Worm (Caenorhabditis elegans) whole organism, L1 larva: ENCODE measurements around the gene wht-5.

Experiments used
- aly-2 ChIP-seq: fragments of 150-350 bp; optimal IDR thresholded peaks from 2 replicates; lab custom pipeline; 2014; ENCODE audit warnings: missing biosample characterization, missing genetic modification characterization
- mab-9 ChIP-seq: fragments of 200-800 bp; sonication (Bioruptor generic); IDR thresholded peaks from 2 replicates; pipeline ENCODE4 v1.3.6; 2022; ENCODE audit warnings: missing genetic modification reagents, missing genetic modification characterization, missing compliant biosample characterization
- nhr-28 ChIP-seq: fragments of 150-350 bp; optimal IDR thresholded peaks from 2 replicates; lab custom pipeline; 2014; ENCODE audit warnings: missing biosample characterization, missing genetic modification characterization
- nhr-90 ChIP-seq: sonication (generic microtip); optimal IDR thresholded peaks from 2 replicates; lab custom pipeline; 2016; ENCODE audit warnings: mild to moderate bottlenecking, missing genetic modification characterization, missing compliant biosample characterization; ENCODE audit not compliant: poor library complexity
- skn-1 ChIP-seq: fragments of 150-350 bp; optimal IDR thresholded peaks from 2 replicates; lab custom pipeline; 2014; ENCODE audit warnings: missing biosample characterization, missing genetic modification characterization
- unc-30 ChIP-seq: sonication (generic microtip); optimal IDR thresholded peaks from 2 replicates; lab custom pipeline; 2017; ENCODE audit warnings: missing biosample characterization, missing genetic modification characterization
- unc-62 ChIP-seq: fragments of 150-350 bp; optimal IDR thresholded peaks from 2 replicates; lab custom pipeline; 2014; ENCODE audit warnings: missing biosample characterization, missing genetic modification reagents, missing genetic modification characterization
- zag-1 ChIP-seq: fragments of 150-350 bp; optimal IDR thresholded peaks from 2 replicates; lab custom pipeline; 2014; ENCODE audit warnings: missing biosample characterization, missing genetic modification characterization

ce11 chrIV:12305956-12306355 is 31.4 kb upstream of the wht-5 start:
- TF ChIP-seq skn-1 (tag; lab: Kevin White, UChicago) (no peak), nhr-28 (tag; lab: Kevin White, UChicago) (no peak), nhr-90 (tag; lab: Kevin White, UChicago) (no peak), zag-1 (tag; lab: Kevin White, UChicago) (no peak), unc-30 (no peak), mab-9 (GFP tag; lab: Robert Waterston, UW) (no peak), aly-2 (tag; lab: Kevin White, UChicago) (no peak), unc-62 (no peak)
